Fruit fly (Drosophila melanogaster) whole organism, embryonic: ENCODE measurements around the gene CG46304.

Experiments
- Asciz ChIP-seq: fragments of 200-800 bp; sonication (Bioruptor generic); optimal IDR thresholded peaks from 2 replicates; lab custom pipeline; 2017; ENCODE audit warnings: missing biosample characterization, mild to moderate bottlenecking, missing genetic modification characterization, missing genetic modification reagents
- CG12104 ChIP-seq: fragments of 200-800 bp; sonication (Bioruptor generic); optimal IDR thresholded peaks from 3 replicates; lab custom pipeline; 2016; ENCODE audit warnings: missing biosample characterization, missing genetic modification characterization
- CG12659 ChIP-seq: fragments of 200-800 bp; sonication (Bioruptor generic); optimal IDR thresholded peaks from 3 replicates; lab custom pipeline; 2017; ENCODE audit warnings: mild to moderate bottlenecking, missing biosample characterization, missing genetic modification reagents, missing genetic modification characterization
- CG13424 ChIP-seq: fragments of 200-800 bp; sonication (Bioruptor generic); optimal IDR thresholded peaks from 2 replicates; lab custom pipeline; 2019; ENCODE audit warnings: missing biosample characterization, mild to moderate bottlenecking, missing genetic modification characterization, moderate library complexity
- CG15011 ChIP-seq: fragments of 200-800 bp; sonication (Bioruptor generic); optimal IDR thresholded peaks from 3 replicates; lab custom pipeline; 2018; ENCODE audit warnings: missing biosample characterization, mild to moderate bottlenecking, missing genetic modification characterization
- CG15479 ChIP-seq: fragments of 200-800 bp; sonication (Bioruptor generic); optimal IDR thresholded peaks from 3 replicates; lab custom pipeline; 2019; ENCODE audit warnings: missing biosample characterization, mild to moderate bottlenecking, missing genetic modification characterization, moderate library complexity
- CG1603 ChIP-seq: fragments of 200-800 bp; sonication (Bioruptor generic); optimal IDR thresholded peaks from 2 replicates; lab custom pipeline; 2019; ENCODE audit warnings: missing biosample characterization, mild to moderate bottlenecking, missing genetic modification characterization, moderate library complexity
- CG17328 ChIP-seq: fragments of 200-800 bp; sonication (Bioruptor generic); IDR thresholded peaks from 2 replicates; pipeline ENCODE4 v1.3.6; 2022; ENCODE audit warnings: missing biosample characterization, missing genetic modification characterization
- CG17385 ChIP-seq: fragments of 200-800 bp; sonication (Bioruptor generic); optimal IDR thresholded peaks from 3 replicates; lab custom pipeline; 2018; ENCODE audit warnings: missing biosample characterization, mild to moderate bottlenecking, missing genetic modification characterization
- CG17912 ChIP-seq: fragments of 200-800 bp; sonication (Bioruptor generic); optimal IDR thresholded peaks from 2 replicates; lab custom pipeline; 2018; ENCODE audit warnings: missing biosample characterization, mild to moderate bottlenecking, missing genetic modification characterization
- CG2120 ChIP-seq: fragments of 200-800 bp; sonication (Bioruptor generic); optimal IDR thresholded peaks from 3 replicates; lab custom pipeline; 2016; ENCODE audit warnings: missing biosample characterization, missing genetic modification characterization
- CG2202 ChIP-seq: fragments of 200-800 bp; sonication (Bioruptor generic); optimal IDR thresholded peaks from 2 replicates; lab custom pipeline; 2018; ENCODE audit warnings: missing biosample characterization, mild to moderate bottlenecking, missing genetic modification characterization
- CG3281 ChIP-seq: fragments of 200-800 bp; sonication (Bioruptor generic); optimal IDR thresholded peaks from 3 replicates; lab custom pipeline; 2017; ENCODE audit warnings: missing biosample characterization, mild to moderate bottlenecking, missing genetic modification characterization
- CG3847 ChIP-seq: fragments of 200-800 bp; sonication (Bioruptor generic); IDR thresholded peaks from 2 replicates; pipeline ENCODE4 v1.3.6; 2022; ENCODE audit warnings: missing biosample characterization, missing genetic modification characterization
- CG3995 ChIP-seq: fragments of 200-800 bp; sonication (Bioruptor generic); optimal IDR thresholded peaks from 3 replicates; lab custom pipeline; 2016; ENCODE audit warnings: missing biosample characterization, missing genetic modification characterization
- CG4328 ChIP-seq: fragments of 200-800 bp; sonication (Bioruptor generic); optimal IDR thresholded peaks from 3 replicates; lab custom pipeline; 2017; ENCODE audit warnings: missing biosample characterization, missing genetic modification reagents, missing genetic modification characterization
- CG6683 ChIP-seq: fragments of 200-800 bp; sonication (Bioruptor generic); optimal IDR thresholded peaks from 2 replicates; lab custom pipeline; 2017; ENCODE audit warnings: missing biosample characterization, mild to moderate bottlenecking, missing genetic modification characterization, missing genetic modification reagents
- CG7271 ChIP-seq: fragments of 200-800 bp; sonication (Bioruptor generic); optimal IDR thresholded peaks from 2 replicates; lab custom pipeline; 2018; ENCODE audit warnings: missing biosample characterization, mild to moderate bottlenecking, missing genetic modification characterization, moderate library complexity
- CG7839 ChIP-seq: fragments of 200-800 bp; sonication (Bioruptor generic); optimal IDR thresholded peaks from 3 replicates; lab custom pipeline; 2018; ENCODE audit warnings: missing biosample characterization, mild to moderate bottlenecking, missing genetic modification characterization, moderate library complexity
- CG9727 ChIP-seq: fragments of 200-800 bp; sonication (Bioruptor generic); optimal IDR thresholded peaks from 3 replicates; lab custom pipeline; 2017; ENCODE audit warnings: missing biosample characterization, mild to moderate bottlenecking, missing genetic modification characterization
- D ChIP-seq, 2 experiments: fragments of 200-800 bp in 1 of 2; fragments of >200 bp in 1 of 2; sonication (Bioruptor generic) in 1 of 2; optimal IDR thresholded peaks; 2 replicates in 1 of 2; 3 replicates in 1 of 2; lab custom pipeline; 2017; ENCODE audit warnings: mild to moderate bottlenecking in 1 of 2, missing biosample characterization in 1 of 2, missing genetic modification characterization in 1 of 2, missing genetic modification reagents in 1 of 2
- Deaf1 ChIP-seq: fragments of 200-800 bp; optimal IDR thresholded peaks from 3 replicates; lab custom pipeline; 2019; ENCODE audit warnings: missing biosample characterization, mild to moderate bottlenecking, missing genetic modification characterization, moderate library complexity
- Dip3 ChIP-seq: fragments of 200-800 bp; sonication (Bioruptor generic); optimal IDR thresholded peaks from 3 replicates; lab custom pipeline; 2016; ENCODE audit warnings: missing biosample characterization, missing genetic modification characterization
- Elba2 ChIP-seq: fragments of 200-800 bp; sonication (Bioruptor generic); optimal IDR thresholded peaks from 3 replicates; lab custom pipeline; 2016; ENCODE audit warnings: missing biosample characterization, missing genetic modification characterization
- HLHmδ ChIP-seq: fragments of 200-800 bp; sonication (Bioruptor generic); optimal IDR thresholded peaks from 2 replicates; lab custom pipeline; 2018; ENCODE audit warnings: missing biosample characterization, mild to moderate bottlenecking, missing genetic modification characterization, moderate library complexity
- Hr51 ChIP-seq, 2 experiments: fragments of 200-800 bp; sonication (Bioruptor generic); optimal IDR thresholded peaks; 2 replicates in 1 of 2; 3 replicates in 1 of 2; lab custom pipeline; 2016 to 2018; ENCODE audit warnings: missing biosample characterization in 2 of 2, missing genetic modification characterization in 2 of 2, mild to moderate bottlenecking in 1 of 2, moderate library complexity in 1 of 2
- MBD-R2 ChIP-seq: fragments of 200-800 bp; sonication (Bioruptor generic); IDR thresholded peaks from 2 replicates; pipeline ENCODE4 v1.3.6; 2022; ENCODE audit warnings: missing biosample characterization, missing genetic modification characterization
- NK7.1 ChIP-seq: fragments of 200-800 bp; sonication (Bioruptor generic); optimal IDR thresholded peaks from 3 replicates; lab custom pipeline; 2016; ENCODE audit warnings: missing biosample characterization, missing genetic modification characterization
- Nf-YB ChIP-seq: fragments of 200-800 bp; sonication (Bioruptor generic); optimal IDR thresholded peaks from 3 replicates; lab custom pipeline; 2019; ENCODE audit warnings: missing biosample characterization, mild to moderate bottlenecking, missing genetic modification characterization, moderate library complexity
- Sox100B ChIP-seq: fragments of 200-800 bp; sonication (Bioruptor generic); optimal IDR thresholded peaks from 3 replicates; lab custom pipeline; 2018; ENCODE audit warnings: missing biosample characterization, mild to moderate bottlenecking, missing genetic modification characterization
- Sox102F ChIP-seq: fragments of 200-800 bp; sonication (Bioruptor generic); optimal IDR thresholded peaks from 2 replicates; lab custom pipeline; 2018; ENCODE audit warnings: missing biosample characterization, mild to moderate bottlenecking, missing genetic modification characterization, moderate library complexity
- ac ChIP-seq: fragments of 200-800 bp; sonication (Bioruptor generic); optimal IDR thresholded peaks from 3 replicates; lab custom pipeline; 2017; ENCODE audit warnings: missing biosample characterization, mild to moderate bottlenecking, missing genetic modification characterization
- ara ChIP-seq: fragments of 200-800 bp; sonication (Bioruptor generic); IDR thresholded peaks from 2 replicates; pipeline ENCODE4 v1.3.6; 2022; ENCODE audit warnings: missing biosample characterization, missing genetic modification characterization
- bsh ChIP-seq, 2 experiments: fragments of 200-800 bp; sonication (Bioruptor generic); optimal IDR thresholded peaks; 2 replicates each; lab custom pipeline; 2017 to 2018; ENCODE audit warnings: mild to moderate bottlenecking in 2 of 2, missing biosample characterization in 2 of 2, missing genetic modification characterization in 2 of 2, moderate library complexity in 1 of 2
- cad ChIP-seq: fragments of >200 bp; optimal IDR thresholded peaks from 2 replicates; lab custom pipeline; 2017; ENCODE audit warnings: missing biosample characterization, missing genetic modification characterization
- cg ChIP-seq: fragments of 200-800 bp; sonication (Bioruptor generic); optimal IDR thresholded peaks from 3 replicates; lab custom pipeline; 2019; ENCODE audit warnings: missing biosample characterization, mild to moderate bottlenecking, missing genetic modification characterization, moderate library complexity
- chinmo ChIP-seq: fragments of 200-800 bp; sonication (Bioruptor generic); IDR thresholded peaks from 4 replicates; pipeline ENCODE4 v1.3.6; 2022; ENCODE audit warnings: missing biosample characterization, missing genetic modification characterization; ENCODE audit not compliant: partially characterized antibody
- crp ChIP-seq, 2 experiments: fragments of 200-800 bp; sonication (Bioruptor generic); optimal IDR thresholded peaks; 2 replicates in 1 of 2; 3 replicates in 1 of 2; lab custom pipeline; 2017; ENCODE audit warnings: missing biosample characterization in 2 of 2, missing genetic modification characterization in 2 of 2, mild to moderate bottlenecking in 1 of 2, moderate library complexity in 1 of 2
- exex ChIP-seq: fragments of 200-800 bp; sonication (Bioruptor generic); optimal IDR thresholded peaks from 4 replicates; lab custom pipeline; 2018; ENCODE audit warnings: missing biosample characterization, mild to moderate bottlenecking, missing genetic modification characterization, moderate library complexity
- fd102C ChIP-seq: fragments of 200-800 bp; sonication (Bioruptor generic); optimal IDR thresholded peaks from 2 replicates; lab custom pipeline; 2018; ENCODE audit warnings: missing biosample characterization, mild to moderate bottlenecking, missing genetic modification characterization, moderate library complexity
- grau ChIP-seq: fragments of 200-800 bp; optimal IDR thresholded peaks from 3 replicates; lab custom pipeline; 2019; ENCODE audit warnings: missing biosample characterization, mild to moderate bottlenecking, missing genetic modification characterization, moderate library complexity
- gsb ChIP-seq: fragments of 200-800 bp; sonication (Bioruptor generic); IDR thresholded peaks from 2 replicates; pipeline ENCODE4 v1.3.6; 2022; ENCODE audit warnings: missing biosample characterization, missing genetic modification characterization
- jigr1 ChIP-seq: fragments of 200-800 bp; sonication (Bioruptor generic); IDR thresholded peaks from 3 replicates; pipeline ENCODE4 v1.3.6; 2022; ENCODE audit warnings: missing biosample characterization, missing genetic modification characterization
- odd ChIP-seq: fragments of 200-800 bp; sonication (Bioruptor generic); optimal IDR thresholded peaks from 2 replicates; lab custom pipeline; 2017; ENCODE audit warnings: missing biosample characterization, mild to moderate bottlenecking, missing genetic modification characterization
- pum ChIP-seq: fragments of 200-800 bp; sonication (Bioruptor generic); optimal IDR thresholded peaks from 2 replicates; lab custom pipeline; 2016; ENCODE audit warnings: missing biosample characterization, missing genetic modification characterization
- stc ChIP-seq: fragments of 200-800 bp; sonication (Bioruptor generic); IDR thresholded peaks from 2 replicates; pipeline ENCODE4 v1.3.6; 2022; ENCODE audit warnings: missing biosample characterization, missing genetic modification characterization
- zf30C ChIP-seq: fragments of 200-800 bp; sonication (Bioruptor generic); optimal IDR thresholded peaks from 3 replicates; lab custom pipeline; 2018; ENCODE audit warnings: missing biosample characterization, mild to moderate bottlenecking, missing genetic modification characterization

CG46304 gene

dm6 chr2L:18953512-18954254 is 7.6 kb downstream of the CG46304 start (continued):
- TF ChIP-seq Hr51 (GFP tag; optimal IDR thresholded peaks at IDR 0.05; lab: Kevin White, UChicago), result peak in 1 of 2 experiments; percentile 37
- TF ChIP-seq CG17328 (GFP tag; lab: Robert Waterston, UW), result no peak
- TF ChIP-seq CG7839 (tag; lab: Kevin White, UChicago), result peak; percentile 58
- peak; percentile 10 for TF ChIP-seq CG17385 (GFP tag; lab: Kevin White, UChicago)
- no peak for TF ChIP-seq CG17912 (GFP tag; lab: Kevin White, UChicago)
- peak; percentile 25 for TF ChIP-seq Deaf1 (tag; lab: Kevin White, UChicago)
- TF ChIP-seq zf30C (GFP tag; lab: Kevin White, UChicago), result peak; percentile 13
- no peak for TF ChIP-seq pum (GFP tag; lab: Kevin White, UChicago)
- TF ChIP-seq CG12659 (GFP tag; lab: Kevin White, UChicago), result peak; percentile 58
- TF ChIP-seq CG3281 (GFP tag; lab: Kevin White, UChicago), result peak; percentile 56
- TF ChIP-seq Sox102F (GFP tag; lab: Kevin White, UChicago), result peak; percentile 27
- TF ChIP-seq cg (GFP tag; lab: Kevin White, UChicago), result no peak
- 0 out of 2 replicates have a peak, but pooled peaks have one; percentile 6 for TF ChIP-seq MBD-R2
- no peak for TF ChIP-seq jigr1 (GFP tag; lab: Robert Waterston, UW)
- TF ChIP-seq stc (GFP tag; lab: Robert Waterston, UW), result no peak
- no peak for TF ChIP-seq CG7271 (tag; lab: Kevin White, UChicago)
- TF ChIP-seq Nf-YB (GFP tag; lab: Kevin White, UChicago), result peak; percentile 28
- no peak for TF ChIP-seq Elba2 (GFP tag; lab: Kevin White, UChicago)
- TF ChIP-seq CG3995, result no peak
- no peak for TF ChIP-seq fd102C (GFP tag; lab: Kevin White, UChicago)
- no peak for TF ChIP-seq CG6683 (GFP tag; lab: Kevin White, UChicago)
- TF ChIP-seq CG4328 (GFP tag; lab: Kevin White, UChicago), result no peak
- no peak for TF ChIP-seq CG15011 (GFP tag; lab: Kevin White, UChicago)
- TF ChIP-seq Sox100B (GFP tag; lab: Kevin White, UChicago), result peak; percentile 37
- no peak for TF ChIP-seq Dip3
- no peak for TF ChIP-seq chinmo (GFP tag; lab: Robert Waterston, UW)
- no peak for TF ChIP-seq CG1603 (tag; lab: Kevin White, UChicago)
- TF ChIP-seq ara, result no peak
- TF ChIP-seq Asciz (GFP tag; lab: Kevin White, UChicago), result no peak
- TF ChIP-seq gsb (GFP tag; lab: Robert Waterston, UW), result no peak
- TF ChIP-seq CG2120 (GFP tag; lab: Kevin White, UChicago), result peak; percentile 11
- TF ChIP-seq CG2202 (tag; lab: Kevin White, UChicago), result no peak
- TF ChIP-seq crp (GFP tag; optimal IDR thresholded peaks at IDR 0.05; lab: Kevin White, UChicago), result no peak
- TF ChIP-seq D (optimal IDR thresholded peaks at IDR 0.05; lab: Kevin White, UChicago), result no peak
- no peak for TF ChIP-seq D (GFP tag; optimal IDR thresholded peaks at IDR 0.05; lab: Kevin White, UChicago)
- peak; percentile 25 for TF ChIP-seq odd
- 0 out of 2 replicates have a peak, but pooled peaks have one; percentile 14 for TF ChIP-seq CG3847 (GFP tag; lab: Robert Waterston, UW)
- peak; percentile 51 for TF ChIP-seq CG9727 (GFP tag; lab: Kevin White, UChicago)
- no peak for TF ChIP-seq HLHmδ (GFP tag; lab: Kevin White, UChicago)
- TF ChIP-seq CG12104 (GFP tag; lab: Kevin White, UChicago), result no peak
- TF ChIP-seq CG13424 (tag; lab: Kevin White, UChicago), result peak; percentile 17
- no peak for TF ChIP-seq ac (GFP tag; lab: Kevin White, UChicago)
- TF ChIP-seq bsh (GFP tag; optimal IDR thresholded peaks at IDR 0.05; lab: Kevin White, UChicago), result peak in 1 of 2 experiments; percentile 6
- TF ChIP-seq cad, result no peak
- TF ChIP-seq grau (tag; lab: Kevin White, UChicago), result peak; percentile 70
- TF ChIP-seq exex, result no peak
- no peak for TF ChIP-seq NK7.1 (GFP tag; lab: Kevin White, UChicago)
- TF ChIP-seq CG15479 (GFP tag; lab: Kevin White, UChicago), result no peak
